Worm (Caenorhabditis elegans) whole organism, late embryonic: ENCODE measurements around the gene pqn-15.

Experiments
- C38D4.7 ChIP-seq: fragments of 200-800 bp; sonication (Bioruptor generic); optimal IDR thresholded peaks from 2 replicates; lab custom pipeline; 2018; ENCODE audit warnings: mild to moderate bottlenecking, missing genetic modification characterization, moderate library complexity, missing compliant biosample characterization
- F13H6.1 ChIP-seq: sonication (generic microtip); optimal IDR thresholded peaks from 2 replicates; lab custom pipeline; 2016; ENCODE audit warnings: missing genetic modification characterization, missing compliant biosample characterization
- K02D7.2 ChIP-seq: sonication (generic microtip); optimal IDR thresholded peaks from 2 replicates; lab custom pipeline; 2017; ENCODE audit warnings: mild to moderate bottlenecking, missing genetic modification characterization, missing compliant biosample characterization
- K09A11.1 ChIP-seq: sonication (generic microtip); optimal IDR thresholded peaks from 2 replicates; lab custom pipeline; 2017; ENCODE audit warnings: antibody characterized with exemption, mild to moderate bottlenecking, missing genetic modification characterization, missing compliant biosample characterization; ENCODE audit not compliant: insufficient read depth
- T23F11.4 ChIP-seq: fragments of 200-800 bp; sonication (Bioruptor generic); optimal IDR thresholded peaks from 2 replicates; lab custom pipeline; 2018; ENCODE audit warnings: mild to moderate bottlenecking, missing genetic modification characterization, missing compliant biosample characterization
- Y22D7AL.16 ChIP-seq: sonication (generic microtip); optimal IDR thresholded peaks from 2 replicates; lab custom pipeline; 2016; ENCODE audit warnings: missing genetic modification characterization, missing compliant biosample characterization
- ama-1 ChIP-seq: fragments of 150-350 bp; optimal IDR thresholded peaks from 2 replicates; lab custom pipeline; 2014
- ceh-14 ChIP-seq: sonication (generic microtip); optimal IDR thresholded peaks from 2 replicates; lab custom pipeline; 2016; ENCODE audit warnings: missing genotype, missing genetic modification characterization, missing compliant biosample characterization
- ceh-18 ChIP-seq: sonication (generic microtip); optimal IDR thresholded peaks from 2 replicates; lab custom pipeline; 2016; ENCODE audit warnings: missing genetic modification characterization, missing compliant biosample characterization
- ceh-19 ChIP-seq: fragments of 200-800 bp; sonication (Bioruptor generic); optimal IDR thresholded peaks from 2 replicates; lab custom pipeline; 2018; ENCODE audit warnings: mild to moderate bottlenecking, missing genetic modification characterization, missing compliant biosample characterization
- ceh-2 ChIP-seq: sonication (generic microtip); optimal IDR thresholded peaks from 2 replicates; lab custom pipeline; 2016; ENCODE audit warnings: missing genotype, missing genetic modification characterization, missing compliant biosample characterization
- ceh-22 ChIP-seq: sonication (generic microtip); optimal IDR thresholded peaks from 2 replicates; lab custom pipeline; 2017; ENCODE audit warnings: missing biosample characterization, missing genetic modification characterization
- ceh-24 ChIP-seq: sonication (generic microtip); optimal IDR thresholded peaks from 2 replicates; lab custom pipeline; 2016; ENCODE audit warnings: mild to moderate bottlenecking, missing genetic modification characterization, missing compliant biosample characterization
- ceh-45 ChIP-seq: fragments of 200-800 bp; sonication (Bioruptor generic); IDR thresholded peaks from 2 replicates; pipeline ENCODE4 v1.3.6; 2022; ENCODE audit warnings: missing genetic modification reagents, missing genetic modification characterization, missing compliant biosample characterization
- ceh-48 ChIP-seq: sonication (generic microtip); optimal IDR thresholded peaks from 2 replicates; lab custom pipeline; 2016; ENCODE audit warnings: missing genetic modification characterization, inconsistent platforms, missing compliant biosample characterization
- ceh-6 ChIP-seq: fragments of 200-800 bp; sonication (Bioruptor generic); optimal IDR thresholded peaks from 2 replicates; lab custom pipeline; 2018; ENCODE audit warnings: mild to moderate bottlenecking, missing genetic modification characterization, missing compliant biosample characterization
- che-1 ChIP-seq: sonication (generic microtip); optimal IDR thresholded peaks from 2 replicates; lab custom pipeline; 2016; ENCODE audit warnings: mild to moderate bottlenecking, missing genetic modification characterization, missing compliant biosample characterization
- dmd-4 ChIP-seq: sonication (generic microtip); optimal IDR thresholded peaks from 2 replicates; lab custom pipeline; 2016; ENCODE audit warnings: borderline replicate concordance, missing genetic modification characterization, missing compliant biosample characterization
- elt-2 ChIP-seq: sonication (generic microtip); optimal IDR thresholded peaks from 2 replicates; lab custom pipeline; 2016; ENCODE audit warnings: missing genetic modification reagents, missing genetic modification characterization, missing compliant biosample characterization
- ets-4 ChIP-seq: sonication (generic microtip); optimal IDR thresholded peaks from 2 replicates; lab custom pipeline; 2016; ENCODE audit warnings: missing genetic modification characterization, missing compliant biosample characterization
- fax-1 ChIP-seq: sonication (generic microtip); optimal IDR thresholded peaks from 2 replicates; lab custom pipeline; 2016; ENCODE audit warnings: missing genotype, missing genetic modification characterization, missing compliant biosample characterization
- fkh-10 ChIP-seq: fragments of 150-350 bp; optimal IDR thresholded peaks from 2 replicates; lab custom pipeline; 2014; ENCODE audit warnings: missing biosample characterization, missing genetic modification reagents, missing genetic modification characterization
- fkh-6 ChIP-seq: sonication (generic microtip); optimal IDR thresholded peaks from 2 replicates; lab custom pipeline; 2016; ENCODE audit warnings: missing genetic modification characterization, missing compliant biosample characterization
- hlh-13 ChIP-seq: fragments of 200-800 bp; sonication (Bioruptor generic); optimal IDR thresholded peaks from 2 replicates; lab custom pipeline; 2018; ENCODE audit warnings: mild to moderate bottlenecking, missing genetic modification characterization, missing compliant biosample characterization
- hlh-15 ChIP-seq: sonication (generic microtip); optimal IDR thresholded peaks from 2 replicates; lab custom pipeline; 2016; ENCODE audit warnings: missing genetic modification characterization, missing compliant biosample characterization
- hlh-30 ChIP-seq: sonication (generic microtip); optimal IDR thresholded peaks from 2 replicates; lab custom pipeline; 2017; ENCODE audit warnings: antibody characterized with exemption, missing genetic modification characterization, missing compliant biosample characterization; ENCODE audit not compliant: insufficient read depth
- lim-6 ChIP-seq: sonication (generic microtip); optimal IDR thresholded peaks from 2 replicates; lab custom pipeline; 2016; ENCODE audit warnings: missing genetic modification characterization, missing compliant biosample characterization
- lin-11 ChIP-seq: fragments of 200-800 bp; sonication (Bioruptor generic); optimal IDR thresholded peaks from 2 replicates; lab custom pipeline; 2018; ENCODE audit warnings: mild to moderate bottlenecking, missing genetic modification characterization, missing compliant biosample characterization
- madf-2 ChIP-seq: sonication (generic microtip); optimal IDR thresholded peaks from 2 replicates; lab custom pipeline; 2017; ENCODE audit warnings: missing genetic modification characterization, missing compliant biosample characterization
- mec-3 ChIP-seq: sonication (generic microtip); optimal IDR thresholded peaks from 2 replicates; lab custom pipeline; 2016; ENCODE audit warnings: borderline replicate concordance, missing genetic modification characterization, missing compliant biosample characterization
- nfya-1 ChIP-seq: sonication (generic microtip); optimal IDR thresholded peaks from 2 replicates; lab custom pipeline; 2017; ENCODE audit warnings: missing genetic modification characterization, mild to moderate bottlenecking, missing compliant biosample characterization, antibody characterized with exemption, moderate library complexity
- nhr-232 ChIP-seq: sonication (generic microtip); optimal IDR thresholded peaks from 2 replicates; lab custom pipeline; 2016; ENCODE audit warnings: missing genetic modification characterization, missing compliant biosample characterization
- odd-2 ChIP-seq: sonication (generic microtip); optimal IDR thresholded peaks from 2 replicates; lab custom pipeline; 2017; ENCODE audit warnings: antibody characterized with exemption, mild to moderate bottlenecking, missing genetic modification characterization, missing compliant biosample characterization
- pag-3 ChIP-seq: sonication (generic microtip); optimal IDR thresholded peaks from 2 replicates; lab custom pipeline; 2016; ENCODE audit warnings: missing compliant biosample characterization, missing genetic modification characterization, borderline replicate concordance
- pax-1 ChIP-seq: fragments of 150-350 bp; optimal IDR thresholded peaks from 2 replicates; lab custom pipeline; 2014; ENCODE audit warnings: missing biosample characterization, missing genetic modification characterization
- pha-4 ChIP-seq: fragments of 150-350 bp; optimal IDR thresholded peaks from 2 replicates; lab custom pipeline; 2018; ENCODE audit warnings: missing biosample characterization, missing genetic modification reagents, missing genetic modification characterization
- pqm-1 ChIP-seq: sonication (generic microtip); optimal IDR thresholded peaks from 2 replicates; lab custom pipeline; 2016; ENCODE audit warnings: missing genetic modification characterization, missing compliant biosample characterization
- pros-1 ChIP-seq: fragments of 150-350 bp; optimal IDR thresholded peaks from 2 replicates; lab custom pipeline; 2014; ENCODE audit warnings: missing biosample characterization, missing genetic modification reagents, missing genetic modification characterization
- rnt-1 ChIP-seq: sonication (generic microtip); optimal IDR thresholded peaks from 2 replicates; lab custom pipeline; 2016; ENCODE audit warnings: missing genetic modification characterization, missing compliant biosample characterization
- sox-2 ChIP-seq: fragments of 200-800 bp; sonication (Bioruptor generic); IDR thresholded peaks from 2 replicates; pipeline ENCODE4 v1.3.6; 2022; ENCODE audit warnings: missing genetic modification reagents, missing genetic modification characterization, missing compliant biosample characterization
- sox-4 ChIP-seq: sonication (generic microtip); optimal IDR thresholded peaks from 2 replicates; lab custom pipeline; 2017; ENCODE audit warnings: mild to moderate bottlenecking, missing genetic modification characterization, inconsistent platforms, missing compliant biosample characterization
- syd-9 ChIP-seq: sonication (generic microtip); optimal IDR thresholded peaks from 2 replicates; lab custom pipeline; 2016; ENCODE audit warnings: mild to moderate bottlenecking, missing genetic modification characterization, moderate library complexity, missing compliant biosample characterization
- tbx-2 ChIP-seq: sonication (generic microtip); optimal IDR thresholded peaks from 2 replicates; lab custom pipeline; 2016; ENCODE audit warnings: missing genetic modification characterization, missing compliant biosample characterization
- unc-42 ChIP-seq: sonication (generic microtip); optimal IDR thresholded peaks from 2 replicates; lab custom pipeline; 2016; ENCODE audit warnings: missing genotype, missing genetic modification characterization, missing compliant biosample characterization
- unc-55 ChIP-seq: sonication (generic microtip); optimal IDR thresholded peaks from 2 replicates; lab custom pipeline; 2017; ENCODE audit warnings: missing biosample characterization, missing genetic modification reagents, missing genetic modification characterization
- zip-5 ChIP-seq: sonication (generic microtip); optimal IDR thresholded peaks from 2 replicates; lab custom pipeline; 2016; ENCODE audit warnings: missing genetic modification characterization, missing compliant biosample characterization
- ztf-16 ChIP-seq: sonication (generic microtip); optimal IDR thresholded peaks from 2 replicates; lab custom pipeline; 2017; ENCODE audit warnings: missing genetic modification characterization, missing compliant biosample characterization

pqn-15 gene

ce11 chrX:4268396-4268795, 38.4 kb downstream of the pqn-15 start:
- peak; percentile 79 for TF ChIP-seq elt-2 (tag; lab: Kevin White, UChicago)
- no peak for TF ChIP-seq pqm-1 (tag; lab: Kevin White, UChicago)
- TF ChIP-seq sox-4 (tag; lab: Kevin White, UChicago), result no peak
- TF ChIP-seq lin-11 (tag; lab: Kevin White, UChicago), result no peak

- TF ChIP-seq ceh-18 (peak; percentile 53), pros-1 (no peak), hlh-30 (tag; lab: Kevin White, UChicago) (peak; percentile 17)
Measured at ce11 chrX:4266178-4266931, 40.4 kb downstream of the pqn-15 start.

DNA sequence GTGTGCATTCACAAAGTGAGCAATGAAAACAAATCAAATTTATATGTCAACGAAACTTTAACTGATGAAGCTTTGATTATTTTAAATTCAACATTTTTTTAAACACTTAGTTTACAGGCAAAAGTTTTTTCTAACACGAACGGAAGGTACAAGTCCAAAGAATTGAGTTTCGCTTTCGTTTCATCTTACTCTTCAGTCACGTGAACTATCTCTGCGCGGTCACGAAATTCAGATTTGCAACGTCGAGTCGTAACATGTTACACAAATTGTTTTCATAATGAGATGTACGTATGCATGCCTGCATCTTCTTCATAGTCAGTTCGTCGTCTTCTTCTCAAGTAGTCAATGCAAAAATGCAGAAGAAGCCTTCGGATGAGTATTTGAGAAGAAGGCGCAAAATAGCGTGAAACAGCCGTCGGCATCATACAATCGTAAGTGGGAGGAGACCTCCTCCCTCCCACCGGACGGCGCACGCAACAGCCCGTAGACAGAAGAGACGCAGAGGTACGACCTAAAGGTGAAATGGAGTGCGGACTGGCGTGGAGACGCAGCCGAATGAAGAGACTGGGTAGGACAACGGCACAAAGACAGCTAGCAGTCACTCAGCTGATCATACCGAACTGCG, 41.4 kb downstream of the pqn-15 start, which contains the start of gene coel-1:
coel-1 (plus strand) TSS at position 381 of the 625 bp plus-strand sequence.
- no peak for TF ChIP-seq ama-1 (lab: Kevin White, UChicago)
- no peak for TF ChIP-seq ceh-48 (tag; lab: Kevin White, UChicago)
- TF ChIP-seq tbx-2 (tag; lab: Kevin White, UChicago), result peak; percentile 87
- TF ChIP-seq ceh-19, result no peak
- TF ChIP-seq hlh-13, result no peak
- no peak for TF ChIP-seq ceh-2 (tag; lab: Kevin White, UChicago)
- TF ChIP-seq C38D4.7 (GFP tag; lab: Kevin White, UChicago), result no peak
- TF ChIP-seq F13H6.1, result peak; percentile 29
- TF ChIP-seq K02D7.2 (tag; lab: Kevin White, UChicago), result no peak
- no peak for TF ChIP-seq ceh-22
- TF ChIP-seq rnt-1 (tag; lab: Kevin White, UChicago), result peak; percentile 43
- TF ChIP-seq ceh-45, result no peak
- TF ChIP-seq syd-9 (tag; lab: Kevin White, UChicago), result peak; percentile 53
- TF ChIP-seq mec-3 (tag; lab: Kevin White, UChicago), result no peak
- TF ChIP-seq pha-4 (tag; lab: Kevin White, UChicago), result no peak
- TF ChIP-seq lim-6, result peak; percentile 5
- TF ChIP-seq che-1 (tag; lab: Kevin White, UChicago), result no peak
- no peak for TF ChIP-seq madf-2 (tag; lab: Kevin White, UChicago)
- peak; percentile 47 for TF ChIP-seq K09A11.1
- no peak for TF ChIP-seq pax-1 (tag; lab: Kevin White, UChicago)
- TF ChIP-seq hlh-15 (tag; lab: Kevin White, UChicago), result no peak
- TF ChIP-seq T23F11.4, result no peak
- no peak for TF ChIP-seq ceh-14 (tag; lab: Kevin White, UChicago)
- no peak for TF ChIP-seq nhr-232
- TF ChIP-seq ceh-18, result peak; percentile 67
- TF ChIP-seq fkh-10, result peak; percentile 38
- no peak for TF ChIP-seq ets-4 (tag; lab: Kevin White, UChicago)
- peak; percentile 24 for TF ChIP-seq hlh-30 (tag; lab: Kevin White, UChicago)
- TF ChIP-seq unc-42 (tag; lab: Kevin White, UChicago), result peak; percentile 52
- TF ChIP-seq nfya-1 (tag; lab: Kevin White, UChicago), result peak; percentile 77
- TF ChIP-seq ceh-6 (GFP tag; lab: Kevin White, UChicago), result no peak
- TF ChIP-seq odd-2 (tag; lab: Kevin White, UChicago), result no peak
- TF ChIP-seq fkh-6 (tag; lab: Kevin White, UChicago), result peak; percentile 30
- no peak for TF ChIP-seq dmd-4
- TF ChIP-seq sox-2 (GFP tag; lab: Robert Waterston, UW), result no peak
- TF ChIP-seq zip-5, result no peak
- TF ChIP-seq Y22D7AL.16 (tag; lab: Kevin White, UChicago), result no peak
- TF ChIP-seq ceh-24, result no peak
- no peak for TF ChIP-seq fax-1 (tag; lab: Kevin White, UChicago)
- no peak for TF ChIP-seq pqm-1 (tag; lab: Kevin White, UChicago)
- peak; percentile 52 for TF ChIP-seq ztf-16 (tag; lab: Kevin White, UChicago)
- no peak for TF ChIP-seq pag-3 (tag; lab: Kevin White, UChicago)
- TF ChIP-seq unc-55 (GFP tag; lab: Kevin White, UChicago), result peak; percentile 26
